Fruit fly (Drosophila melanogaster) Kc167 (cell line): ENCODE results near the gene bb8.

ENCODE experiments used
- Myc ChIP-seq: fragments of >200 bp; optimal IDR thresholded peaks from 2 replicates; lab custom pipeline; 2017; ENCODE audit warnings: missing external identifiers
- Sin3A ChIP-seq: fragments of >200 bp; optimal IDR thresholded peaks from 2 replicates; lab custom pipeline; 2018; ENCODE audit warnings: missing external identifiers
- h ChIP-seq: fragments of >200 bp; optimal IDR thresholded peaks from 3 replicates; lab custom pipeline; 2018; ENCODE audit warnings: missing external identifiers
- insv ChIP-seq: fragments of >200 bp; optimal IDR thresholded peaks from 3 replicates; lab custom pipeline; 2018; ENCODE audit warnings: missing external identifiers
- psq ChIP-seq: fragments of >200 bp; optimal IDR thresholded peaks from 2 replicates; lab custom pipeline; 2017; ENCODE audit warnings: missing external identifiers
- ttk ChIP-seq: sonication (Bioruptor generic); optimal IDR thresholded peaks from 2 replicates; lab custom pipeline; 2017; ENCODE audit warnings: missing external identifiers

Gene bb8

dm6 chr3R:23280806-23281257 lies 9.2 kb downstream of the bb8 start, which contains the start of the genes orb and Cdc16:
Gene orb (minus strand): TSS chr3R:23280856.
Gene Cdc16 (plus strand): TSS chr3R:23281201.
- TF ChIP-seq insv (lab: Kevin White, UChicago) (no peak), Sin3A (lab: Kevin White, UChicago) (no peak), h (no peak), psq (no peak), ttk (no peak), Myc (no peak)

dm6 chr3R:23279834-23280233 lies 10.2 kb downstream of the bb8 start:
- no peak for TF ChIP-seq Myc
- no peak for TF ChIP-seq psq
- TF ChIP-seq Sin3A (lab: Kevin White, UChicago), result no peak
- TF ChIP-seq ttk, result no peak
- TF ChIP-seq h, result no peak
- no peak for TF ChIP-seq insv (lab: Kevin White, UChicago)

- no peak for TF ChIP-seq Sin3A (lab: Kevin White, UChicago)
- TF ChIP-seq insv (lab: Kevin White, UChicago), result no peak
- no peak for TF ChIP-seq h
- no peak for TF ChIP-seq psq
- TF ChIP-seq Myc, result no peak
- no peak for TF ChIP-seq ttk
Observed at dm6 chr3R:23278704-23279379, 11.1 kb downstream of the bb8 start.

dm6 chr3R:23260569-23260968 lies 29.4 kb downstream of the bb8 start:
- TF ChIP-seq ttk, result no peak
- TF ChIP-seq insv (lab: Kevin White, UChicago), result no peak
- TF ChIP-seq Myc, result no peak
- TF ChIP-seq Sin3A (lab: Kevin White, UChicago), result no peak
- TF ChIP-seq psq, result no peak
- no peak for TF ChIP-seq h

dm6 chr3R:23258524-23258923 lies 31.5 kb downstream of the bb8 start:
- TF ChIP-seq h, result no peak
- no peak for TF ChIP-seq Myc
- no peak for TF ChIP-seq psq
- no peak for TF ChIP-seq Sin3A (lab: Kevin White, UChicago)
- TF ChIP-seq ttk, result no peak
- TF ChIP-seq insv (lab: Kevin White, UChicago), result no peak

dm6 chr3R:23257986-23258427 lies 32.0 kb downstream of the bb8 start, which contains the start of the genes wda and Pex11c:
Gene wda (minus strand): TSS chr3R:23258087.
Gene Pex11c (plus strand): TSS chr3R:23258365.
- TF ChIP-seq Sin3A (lab: Kevin White, UChicago), result no peak
- TF ChIP-seq ttk, result no peak
- TF ChIP-seq insv (lab: Kevin White, UChicago), result no peak
- TF ChIP-seq psq, result no peak
- TF ChIP-seq Myc, result no peak
- no peak for TF ChIP-seq h

- TF ChIP-seq insv (lab: Kevin White, UChicago) (no peak), Myc (no peak), Sin3A (lab: Kevin White, UChicago) (no peak), ttk (no peak), h (no peak), psq (no peak)
Observed at dm6 chr3R:23251256-23251655, 38.7 kb downstream of the bb8 start, which contains the start of the genes Rad60 and EloA. Gene Rad60 (minus strand): TSS chr3R:23251477. Gene EloA (plus strand): TSS chr3R:23251563.

dm6 chr3R:23248853-23249573 lies 41.0 kb downstream of the bb8 start, which contains the start of gene CG4467:
Gene CG4467 (minus strand): TSS chr3R:23248903.
- TF ChIP-seq psq, result no peak
- TF ChIP-seq insv (lab: Kevin White, UChicago), result no peak
- TF ChIP-seq ttk, result no peak
- TF ChIP-seq h, result no peak
- TF ChIP-seq Sin3A (lab: Kevin White, UChicago), result no peak
- no peak for TF ChIP-seq Myc

- TF ChIP-seq psq (no peak), Sin3A (lab: Kevin White, UChicago) (no peak), ttk (no peak), h (no peak), insv (lab: Kevin White, UChicago) (no peak), Myc (no peak)
Observed at dm6 chr3R:23239934-23240632, 49.9 kb downstream of the bb8 start.

- no peak for TF ChIP-seq Myc
- no peak for TF ChIP-seq Sin3A (lab: Kevin White, UChicago)
- TF ChIP-seq ttk, result no peak
- TF ChIP-seq h, result no peak
- TF ChIP-seq psq, result no peak
- no peak for TF ChIP-seq insv (lab: Kevin White, UChicago)
Observed at dm6 chr3R:23239051-23239450, 50.9 kb downstream of the bb8 start.
